Worm (Caenorhabditis elegans) whole organism, young adult: ENCODE results near the gene C52D10.3.

Experiments
- B0336.3 ChIP-seq: fragments of 200-800 bp; sonication (Bioruptor generic); IDR thresholded peaks from 2 replicates; pipeline ENCODE4 v1.3.6; 2022; ENCODE audit warnings: missing genetic modification characterization, missing compliant biosample characterization
- K11D2.4 ChIP-seq: fragments of 200-800 bp; sonication (Bioruptor generic); IDR thresholded peaks from 2 replicates; pipeline ENCODE4 v1.3.6; 2022; ENCODE audit warnings: missing genetic modification reagents, missing genetic modification characterization, missing compliant biosample characterization
- ama-1 ChIP-seq, 3 experiments: fragments of 150-350 bp in 1 of 3; sonication (generic microtip) in 2 of 3; optimal IDR thresholded peaks; 2 replicates each; lab custom pipeline; 2014 to 2018; ENCODE audit warnings: missing biosample characterization in 2 of 3, missing genetic modification characterization in 2 of 3, missing genetic modification reagents in 2 of 3
- attf-3 ChIP-seq: fragments of 200-800 bp; sonication (Bioruptor generic); conservative IDR thresholded peaks from 2 replicates; pipeline ENCODE4 v1.3.6; 2022; ENCODE audit warnings: missing genetic modification reagents, missing genetic modification characterization, missing compliant biosample characterization
- hrde-1 ChIP-seq: sonication (generic microtip); optimal IDR thresholded peaks from 2 replicates; lab custom pipeline; 2016; ENCODE audit warnings: missing genetic modification characterization, mild to moderate bottlenecking, missing compliant biosample characterization, moderate library complexity, missing genotype, missing genetic modification reagents, borderline replicate concordance
- madf-3 ChIP-seq: fragments of 200-800 bp; sonication (Bioruptor generic); IDR thresholded peaks from 2 replicates; pipeline ENCODE4 v1.3.6; 2022; ENCODE audit warnings: missing genetic modification reagents, missing genetic modification characterization, missing compliant biosample characterization
- nfya-1 ChIP-seq: sonication (generic microtip); optimal IDR thresholded peaks from 2 replicates; lab custom pipeline; 2017; ENCODE audit warnings: antibody characterized with exemption, missing compliant biosample characterization, missing genetic modification characterization, borderline replicate concordance; ENCODE audit not compliant: insufficient read depth
- sea-2 ChIP-seq: fragments of 200-800 bp; sonication (Bioruptor generic); IDR thresholded peaks from 2 replicates; pipeline ENCODE4 v1.3.6; 2022; ENCODE audit warnings: missing genetic modification characterization, missing compliant biosample characterization
- ztf-28 ChIP-seq: fragments of 200-800 bp; sonication (Bioruptor generic); IDR thresholded peaks from 2 replicates; pipeline ENCODE4 v1.3.6; 2022; ENCODE audit warnings: missing genetic modification reagents, missing genetic modification characterization, missing compliant biosample characterization

- TF ChIP-seq sea-2 (GFP tag; lab: Robert Waterston, UW) (no peak), ztf-28 (GFP tag; lab: Robert Waterston, UW) (no peak), ama-1 (optimal IDR thresholded peaks at IDR 0.05; lab: Kevin White, UChicago) (no peak), ama-1 (GFP tag; optimal IDR thresholded peaks at IDR 0.05; lab: Kevin White, UChicago) (no peak), madf-3 (no peak), hrde-1 (tag; lab: Kevin White, UChicago) (no peak), nfya-1 (no peak), B0336.3 (no peak), attf-3 (GFP tag; lab: Robert Waterston, UW) (no peak), K11D2.4 (no peak)
These were observed 2.2 kb upstream of the C52D10.3 start for ce11 chrIV:17174087-17174486.
